Fruit fly (Drosophila melanogaster): ENCODE measurements around the gene CG11755.
A peak's percentile ranks its signal among the peaks of the same experiment; 100 is the strongest.

Gene CG11755

dm6 chr3R:8673803-8674234, 2.9 kb upstream of the CG11755 start, which contains the start of gene mRpL19 (continued):
- TF ChIP-seq Pdp1 (GFP tag; optimal IDR thresholded peaks at IDR 0.05) (peak in 1 of 2 experiments; percentile 90), oc (tag; optimal IDR thresholded peaks at IDR 0.05) (no peak), Hr51 (GFP tag; optimal IDR thresholded peaks at IDR 0.05) (peak in 1 of 2 experiments; percentile 48), CG18011 (GFP tag; optimal IDR thresholded peaks at IDR 0.05) (no peak), tgo (GFP tag; IDR thresholded peaks at IDR 0.05) (no peak), CG12071 (GFP tag; optimal IDR thresholded peaks at IDR 0.05) (no peak), inv (GFP tag; IDR thresholded peaks at IDR 0.05; ENCODE audit: partially characterized antibody) (0 out of 2 replicates have a peak, but pooled peaks have one; percentile 6), bigmax (GFP tag; optimal IDR thresholded peaks at IDR 0.05) (no peak), exex (tag; optimal IDR thresholded peaks at IDR 0.05) (peak; percentile 73), HLHmδ (GFP tag; optimal IDR thresholded peaks at IDR 0.05) (no peak), h (optimal IDR thresholded peaks at IDR 0.05) (no peak), CG11723 (GFP tag; optimal IDR thresholded peaks at IDR 0.05) (no peak), CG18619 (GFP tag; optimal IDR thresholded peaks at IDR 0.05) (no peak), luna (GFP tag; optimal IDR thresholded peaks at IDR 0.05) (no peak), sima (GFP tag; optimal IDR thresholded peaks at IDR 0.05) (no peak), CG17612 (GFP tag; IDR thresholded peaks at IDR 0.05) (no peak), Hsf (GFP tag; optimal IDR thresholded peaks at IDR 0.05) (no peak), CG3838 (GFP tag; optimal IDR thresholded peaks at IDR 0.05) (no peak), jing (GFP tag; optimal IDR thresholded peaks at IDR 0.05) (no peak), HmgD (GFP tag; optimal IDR thresholded peaks at IDR 0.05) (no peak), CG3163 (GFP tag; optimal IDR thresholded peaks at IDR 0.05) (no peak), CG6272 (GFP tag; IDR thresholded peaks at IDR 0.05) (no peak), Poxn (GFP tag; IDR thresholded peaks at IDR 0.05) (no peak), Elba2 (GFP tag; optimal IDR thresholded peaks at IDR 0.05) (no peak), CG8388 (GFP tag; optimal IDR thresholded peaks at IDR 0.05) (peak; percentile 42), nau (GFP tag; optimal IDR thresholded peaks at IDR 0.05) (no peak), CG33213 (GFP tag; optimal IDR thresholded peaks at IDR 0.05) (no peak), gfzf (GFP tag; optimal IDR thresholded peaks at IDR 0.05) (peak; percentile 14), CG17328 (GFP tag; IDR thresholded peaks at IDR 0.05) (no peak), CG18262 (tag; optimal IDR thresholded peaks at IDR 0.05) (peak; percentile 63), CG14667 (GFP tag; IDR thresholded peaks at IDR 0.05) (no peak), CkIIα-i1 (GFP tag; IDR thresholded peaks at IDR 0.05) (no peak), CG8359 (GFP tag; optimal IDR thresholded peaks at IDR 0.05; ENCODE audit: borderline replicate concordance) (no peak), CG1647 (GFP tag; optimal IDR thresholded peaks at IDR 0.05) (no peak), CG17912 (GFP tag; optimal IDR thresholded peaks at IDR 0.05) (no peak), gem (tag; optimal IDR thresholded peaks at IDR 0.05) (peak; percentile 70), HLH4C (GFP tag; IDR thresholded peaks at IDR 0.05; ENCODE audit: partially characterized antibody) (peak; percentile 67), nerfin-2 (GFP tag; IDR thresholded peaks at IDR 0.05; ENCODE audit: partially characterized antibody) (peak; percentile 40; the same call in 1 of the 2 replicates), Ets65A (GFP tag) (no peak), Xbp1 (GFP tag; optimal IDR thresholded peaks at IDR 0.05) (peak; percentile 2), CG7372 (GFP tag; IDR thresholded peaks at IDR 0.05) (no peak), Rfx (GFP tag; IDR thresholded peaks at IDR 0.05) (no peak), CG11560 (tag; IDR thresholded peaks at IDR 0.05) (no peak), CG34376 (GFP tag; optimal IDR thresholded peaks at IDR 0.05) (peak; percentile 21), bsh (GFP tag; optimal IDR thresholded peaks at IDR 0.05) (peak in 1 of 2 experiments; percentile 38), MESR4 (GFP tag; optimal IDR thresholded peaks at IDR 0.05) (peak; percentile 73), ash1 (GFP tag; optimal IDR thresholded peaks at IDR 0.05) (no peak), CG3847 (GFP tag; IDR thresholded peaks at IDR 0.05) (no peak), ranshi (GFP tag; IDR thresholded peaks at IDR 0.05) (peak; percentile 11; the same call in 1 of the 2 replicates), B-H2 (GFP tag; optimal IDR thresholded peaks at IDR 0.05) (peak; percentile 56), CG7928 (GFP tag; optimal IDR thresholded peaks at IDR 0.05) (no peak)

Data from whole organism, embryonic.